Fruit fly (Drosophila melanogaster) whole organism, embryonic: ENCODE results near the gene CG13917.
A peak's percentile ranks its signal among the peaks of the same experiment; 100 is the strongest.

Source experiments
- Aef1 ChIP-seq: fragments of 200-800 bp; sonication (Bioruptor generic); IDR thresholded peaks from 3 replicates; pipeline ENCODE4 v1.3.6; 2022; ENCODE audit warnings: missing biosample characterization, missing genetic modification characterization
- CG10147 ChIP-seq: fragments of 200-800 bp; sonication (Bioruptor generic); optimal IDR thresholded peaks from 2 replicates; lab custom pipeline; 2019; ENCODE audit warnings: missing biosample characterization, mild to moderate bottlenecking, missing genetic modification characterization, moderate library complexity
- CG10431 ChIP-seq: fragments of 200-800 bp; sonication (Bioruptor generic); optimal IDR thresholded peaks from 3 replicates; lab custom pipeline; 2018; ENCODE audit warnings: missing biosample characterization, mild to moderate bottlenecking, missing genetic modification characterization
- CG12155 ChIP-seq: fragments of 200-800 bp; sonication (Bioruptor generic); optimal IDR thresholded peaks from 3 replicates; lab custom pipeline; 2016; ENCODE audit warnings: missing biosample characterization, missing genetic modification characterization
- CG12219 ChIP-seq: fragments of 200-800 bp; sonication (Bioruptor generic); optimal IDR thresholded peaks from 3 replicates; lab custom pipeline; 2018; ENCODE audit warnings: missing biosample characterization, mild to moderate bottlenecking, missing genetic modification characterization
- CG12236 ChIP-seq: fragments of 200-800 bp; sonication (Bioruptor generic); optimal IDR thresholded peaks from 2 replicates; lab custom pipeline; 2016; ENCODE audit warnings: missing biosample characterization, missing genetic modification characterization
- CG12299 ChIP-seq: fragments of 200-800 bp; sonication (Bioruptor generic); optimal IDR thresholded peaks from 2 replicates; lab custom pipeline; 2018; ENCODE audit warnings: missing biosample characterization, mild to moderate bottlenecking, missing genetic modification characterization
- CG12659 ChIP-seq: fragments of 200-800 bp; sonication (Bioruptor generic); optimal IDR thresholded peaks from 3 replicates; lab custom pipeline; 2017; ENCODE audit warnings: mild to moderate bottlenecking, missing biosample characterization, missing genetic modification reagents, missing genetic modification characterization
- CG15514 ChIP-seq: fragments of 200-800 bp; sonication (Bioruptor generic); optimal IDR thresholded peaks from 3 replicates; lab custom pipeline; 2017; ENCODE audit warnings: missing biosample characterization, missing genetic modification characterization, mild to moderate bottlenecking, moderate library complexity, missing genetic modification reagents
- CG18011 ChIP-seq: fragments of 200-800 bp; sonication (Bioruptor generic); optimal IDR thresholded peaks from 2 replicates; lab custom pipeline; 2017; ENCODE audit warnings: missing biosample characterization, missing genetic modification characterization, mild to moderate bottlenecking, moderate library complexity, missing genotype
- CG18476 ChIP-seq: fragments of 200-800 bp; sonication (Bioruptor generic); optimal IDR thresholded peaks from 2 replicates; lab custom pipeline; 2016; ENCODE audit warnings: missing biosample characterization, mild to moderate bottlenecking, missing genetic modification characterization
- CG32532 ChIP-seq: fragments of 200-800 bp; sonication (Bioruptor generic); IDR thresholded peaks from 2 replicates; pipeline ENCODE4 v1.3.6; 2022; ENCODE audit warnings: missing biosample characterization, missing genetic modification characterization
- CG32767 ChIP-seq: fragments of 200-800 bp; sonication (Bioruptor generic); IDR thresholded peaks from 2 replicates; pipeline ENCODE4 v1.3.6; 2022; ENCODE audit warnings: missing biosample characterization, missing genetic modification characterization
- CG4360 ChIP-seq: fragments of 200-800 bp; sonication (Bioruptor generic); IDR thresholded peaks from 2 replicates; pipeline ENCODE4 v1.3.6; 2022; ENCODE audit warnings: missing biosample characterization, missing genetic modification characterization
- CG4404 ChIP-seq: fragments of 200-800 bp; sonication (Bioruptor generic); IDR thresholded peaks from 2 replicates; pipeline ENCODE4 v1.3.6; 2022; ENCODE audit warnings: missing biosample characterization, missing genetic modification characterization
- CG6175 ChIP-seq: fragments of 200-800 bp; sonication (Bioruptor generic); IDR thresholded peaks from 3 replicates; pipeline ENCODE4 v1.3.6; 2022; ENCODE audit warnings: missing biosample characterization, missing genetic modification characterization
- CG9609 ChIP-seq: fragments of 200-800 bp; sonication (Bioruptor generic); optimal IDR thresholded peaks from 3 replicates; lab custom pipeline; 2016; ENCODE audit warnings: missing biosample characterization, missing genetic modification characterization
- D19A ChIP-seq: fragments of 200-800 bp; optimal IDR thresholded peaks from 3 replicates; lab custom pipeline; 2019; ENCODE audit warnings: missing biosample characterization, mild to moderate bottlenecking, missing genetic modification characterization, moderate library complexity
- Dip2 ChIP-seq: fragments of 200-800 bp; sonication (Bioruptor generic); IDR thresholded peaks from 2 replicates; pipeline ENCODE4 v1.3.6; 2022; ENCODE audit warnings: missing biosample characterization, missing genetic modification characterization
- Drgx ChIP-seq: fragments of 200-800 bp; sonication (Bioruptor generic); IDR thresholded peaks from 2 replicates; pipeline ENCODE4 v1.3.6; 2022; ENCODE audit warnings: missing biosample characterization, missing genetic modification characterization
- HLH4C ChIP-seq: fragments of 200-800 bp; sonication (Bioruptor generic); IDR thresholded peaks from 3 replicates; pipeline ENCODE4 v1.3.6; 2022; ENCODE audit warnings: missing biosample characterization, missing genetic modification characterization; ENCODE audit not compliant: partially characterized antibody
- Hey ChIP-seq: fragments of 200-800 bp; sonication (Bioruptor generic); optimal IDR thresholded peaks from 3 replicates; lab custom pipeline; 2018; ENCODE audit warnings: missing biosample characterization, mild to moderate bottlenecking, missing genetic modification characterization
- HmgZ ChIP-seq: fragments of 200-800 bp; sonication (Bioruptor generic); optimal IDR thresholded peaks from 2 replicates; lab custom pipeline; 2018; ENCODE audit warnings: missing biosample characterization, mild to moderate bottlenecking, missing genetic modification characterization
- Hmr ChIP-seq: fragments of 200-800 bp; sonication (Bioruptor generic); optimal IDR thresholded peaks from 3 replicates; lab custom pipeline; 2017; ENCODE audit warnings: mild to moderate bottlenecking, missing biosample characterization, missing genetic modification reagents, missing genetic modification characterization
- Hsf ChIP-seq: fragments of 200-800 bp; sonication (Bioruptor generic); optimal IDR thresholded peaks from 3 replicates; lab custom pipeline; 2016; ENCODE audit warnings: missing biosample characterization, missing genetic modification characterization
- Mad ChIP-seq: fragments of 200-800 bp; sonication (Bioruptor generic); optimal IDR thresholded peaks from 2 replicates; lab custom pipeline; 2016; ENCODE audit warnings: missing biosample characterization, missing genetic modification characterization
- NfI ChIP-seq: fragments of 200-800 bp; sonication (Bioruptor generic); optimal IDR thresholded peaks from 3 replicates; lab custom pipeline; 2018; ENCODE audit warnings: missing biosample characterization, mild to moderate bottlenecking, missing genetic modification characterization, moderate library complexity
- Optix ChIP-seq: fragments of 200-800 bp; sonication (Bioruptor generic); IDR thresholded peaks from 3 replicates; pipeline ENCODE4 v1.3.6; 2022; ENCODE audit warnings: missing biosample characterization, missing genetic modification characterization
- Poxn ChIP-seq: fragments of 200-800 bp; sonication (Bioruptor generic); IDR thresholded peaks from 2 replicates; pipeline ENCODE4 v1.3.6; 2022; ENCODE audit warnings: missing biosample characterization, missing genetic modification characterization
- Rx ChIP-seq: fragments of 200-800 bp; sonication (Bioruptor generic); IDR thresholded peaks from 2 replicates; pipeline ENCODE4 v1.3.6; 2022; ENCODE audit warnings: missing biosample characterization, missing genetic modification characterization
- Spps ChIP-seq: fragments of 200-800 bp; sonication (Bioruptor generic); optimal IDR thresholded peaks from 2 replicates; lab custom pipeline; 2018; ENCODE audit warnings: missing biosample characterization, mild to moderate bottlenecking, missing genetic modification characterization
- btn ChIP-seq: fragments of 200-800 bp; sonication (Bioruptor generic); optimal IDR thresholded peaks from 2 replicates; lab custom pipeline; 2016; ENCODE audit warnings: missing biosample characterization, missing genetic modification characterization
- caup ChIP-seq: fragments of 200-800 bp; sonication (Bioruptor generic); optimal IDR thresholded peaks from 3 replicates; lab custom pipeline; 2017; ENCODE audit warnings: missing biosample characterization, mild to moderate bottlenecking, missing genetic modification characterization, moderate library complexity; ENCODE audit not compliant: severe bottlenecking
- cg ChIP-seq: fragments of 200-800 bp; sonication (Bioruptor generic); optimal IDR thresholded peaks from 3 replicates; lab custom pipeline; 2019; ENCODE audit warnings: missing biosample characterization, mild to moderate bottlenecking, missing genetic modification characterization, moderate library complexity
- corto ChIP-seq: fragments of 200-800 bp; sonication (Bioruptor generic); optimal IDR thresholded peaks from 2 replicates; lab custom pipeline; 2016; ENCODE audit warnings: missing biosample characterization, mild to moderate bottlenecking, missing genetic modification characterization, moderate library complexity
- croc ChIP-seq: fragments of 200-800 bp; sonication (Bioruptor generic); conservative IDR thresholded peaks from 3 replicates; pipeline ENCODE4 v1.3.6; 2022; ENCODE audit warnings: missing biosample characterization, missing genetic modification characterization
- crol ChIP-seq: fragments of 200-800 bp; sonication (Bioruptor generic); IDR thresholded peaks from 2 replicates; pipeline ENCODE4 v1.3.6; 2022; ENCODE audit warnings: missing biosample characterization, missing genetic modification characterization
- dimm ChIP-seq: fragments of 200-800 bp; sonication (Bioruptor generic); IDR thresholded peaks from 2 replicates; pipeline ENCODE4 v1.3.6; 2022; ENCODE audit warnings: missing biosample characterization, missing genetic modification characterization
- fru ChIP-seq: fragments of >200 bp; optimal IDR thresholded peaks from 2 replicates; lab custom pipeline; 2017
- gcm ChIP-seq: fragments of 200-800 bp; sonication (Bioruptor generic); optimal IDR thresholded peaks from 2 replicates; lab custom pipeline; 2019; ENCODE audit warnings: missing biosample characterization, mild to moderate bottlenecking, missing genetic modification characterization, moderate library complexity
- gem ChIP-seq: fragments of 200-800 bp; sonication (Bioruptor generic); optimal IDR thresholded peaks from 2 replicates; lab custom pipeline; 2019; ENCODE audit warnings: missing biosample characterization, mild to moderate bottlenecking, missing genetic modification characterization, moderate library complexity
- gfzf ChIP-seq: fragments of 200-800 bp; sonication (Bioruptor generic); optimal IDR thresholded peaks from 2 replicates; lab custom pipeline; 2016; ENCODE audit warnings: missing biosample characterization, mild to moderate bottlenecking, missing genetic modification characterization, moderate library complexity
- hb ChIP-seq: fragments of 200-800 bp; sonication (Bioruptor generic); IDR thresholded peaks from 3 replicates; pipeline ENCODE4 v1.3.6; 2022; ENCODE audit warnings: missing biosample characterization, missing genetic modification characterization; ENCODE audit not compliant: partially characterized antibody
- ken ChIP-seq: fragments of 200-800 bp; sonication (Bioruptor generic); IDR thresholded peaks from 3 replicates; pipeline ENCODE4 v1.3.6; 2022; ENCODE audit warnings: missing biosample characterization, missing genetic modification characterization
- kni ChIP-seq: fragments of 200-800 bp; sonication (Bioruptor generic); optimal IDR thresholded peaks from 3 replicates; lab custom pipeline; 2017; ENCODE audit warnings: mild to moderate bottlenecking, missing biosample characterization, missing genetic modification reagents, missing genetic modification characterization
- lmd ChIP-seq: fragments of 200-800 bp; sonication (Bioruptor generic); IDR thresholded peaks from 2 replicates; pipeline ENCODE4 v1.3.6; 2022; ENCODE audit warnings: missing biosample characterization, missing genetic modification characterization
- nerfin-1 ChIP-seq: fragments of 200-800 bp; sonication (Bioruptor generic); optimal IDR thresholded peaks from 3 replicates; lab custom pipeline; 2019; ENCODE audit warnings: missing biosample characterization, mild to moderate bottlenecking, missing genetic modification characterization, moderate library complexity
- row ChIP-seq: fragments of 200-800 bp; sonication (Bioruptor generic); IDR thresholded peaks from 3 replicates; pipeline ENCODE4 v1.3.6; 2022; ENCODE audit warnings: missing biosample characterization, missing genetic modification characterization
- shn ChIP-seq: fragments of 200-800 bp; sonication (Bioruptor generic); optimal IDR thresholded peaks from 3 replicates; lab custom pipeline; 2016; ENCODE audit warnings: missing biosample characterization, missing genetic modification characterization
- unpg ChIP-seq: fragments of 200-800 bp; sonication (Bioruptor generic); optimal IDR thresholded peaks from 3 replicates; lab custom pipeline; 2018; ENCODE audit warnings: missing biosample characterization, mild to moderate bottlenecking, missing genetic modification characterization, moderate library complexity

Gene CG13917

dm6 chr3L:1639185-1639812 is 62.8 kb downstream of the CG13917 start, which contains the start of the genes Mettl2 and Bgb (continued):
- TF ChIP-seq HLH4C (GFP tag; lab: Robert Waterston, UW) (peak; percentile 56; the same call in 2 of the 3 replicates), Hey (no peak), CG10431 (GFP tag; lab: Kevin White, UChicago) (no peak), Hsf (GFP tag; lab: Kevin White, UChicago) (peak; percentile 88), shn (GFP tag; lab: Kevin White, UChicago) (peak; percentile 77), lmd (GFP tag; lab: Robert Waterston, UW) (peak; percentile 89), nerfin-1 (tag; lab: Kevin White, UChicago) (peak; percentile 54), CG32532 (GFP tag; lab: Robert Waterston, UW) (peak; percentile 83), caup (GFP tag; lab: Kevin White, UChicago) (peak; percentile 53), CG12155 (peak; percentile 81), D19A (no peak), dimm (no peak), corto (GFP tag; lab: Kevin White, UChicago) (no peak), HmgZ (tag; lab: Kevin White, UChicago) (peak; percentile 67), cg (GFP tag; lab: Kevin White, UChicago) (no peak), unpg (peak; percentile 71), CG12299 (tag; lab: Kevin White, UChicago) (no peak), CG4404 (GFP tag; lab: Robert Waterston, UW) (peak; percentile 90), Mad (GFP tag; lab: Kevin White, UChicago) (peak; percentile 69), Rx (peak; percentile 69), Hmr (GFP tag; lab: Kevin White, UChicago) (peak; percentile 63), CG15514 (GFP tag; lab: Kevin White, UChicago) (peak; percentile 83), row (GFP tag; lab: Robert Waterston, UW) (peak; percentile 95), CG9609 (GFP tag; lab: Kevin White, UChicago) (peak; percentile 81), Spps (tag; lab: Kevin White, UChicago) (peak; percentile 65), CG18476 (peak; percentile 62), CG12659 (GFP tag; lab: Kevin White, UChicago) (peak; percentile 78), NfI (GFP tag; lab: Kevin White, UChicago) (peak; percentile 64), CG18011 (GFP tag; lab: Kevin White, UChicago) (peak; percentile 36), Drgx (peak; percentile 43; the same call in 1 of the 2 replicates), gem (tag; lab: Kevin White, UChicago) (peak; percentile 87), gcm (GFP tag; lab: Kevin White, UChicago) (peak; percentile 31), Optix (GFP tag; lab: Robert Waterston, UW) (peak; percentile 52; the same call in 1 of the 3 replicates), CG10147 (GFP tag; lab: Kevin White, UChicago) (peak; percentile 76), gfzf (GFP tag; lab: Kevin White, UChicago) (peak; percentile 64), CG6175 (peak; percentile 61; the same call in 1 of the 3 replicates), Dip2 (GFP tag; lab: Robert Waterston, UW) (no peak), hb (GFP tag; lab: Robert Waterston, UW) (peak; percentile 59; the same call in 1 of the 3 replicates), fru (lab: Kevin White, UChicago) (no peak), btn (peak; percentile 29), CG4360 (GFP tag; lab: Robert Waterston, UW) (peak; percentile 76), CG12219 (GFP tag; lab: Kevin White, UChicago) (no peak), Aef1 (GFP tag; lab: Robert Waterston, UW) (peak; percentile 85), Poxn (no peak), crol (no peak), kni (GFP tag; lab: Kevin White, UChicago) (peak; percentile 25), CG12236 (GFP tag; lab: Kevin White, UChicago) (peak; percentile 20), croc (peak; percentile 67), ken (peak; percentile 76), CG32767 (GFP tag; lab: Robert Waterston, UW) (peak; percentile 86)
